Worm (Caenorhabditis elegans) whole organism, young adult: ENCODE measurements around the gene ttr-19.

ENCODE experiments used
- B0019.2 ChIP-seq: fragments of 200-800 bp; sonication (Bioruptor generic); conservative IDR thresholded peaks from 2 replicates; pipeline ENCODE4 v1.3.6; 2022; ENCODE audit warnings: missing genetic modification reagents, missing genetic modification characterization, missing compliant biosample characterization
- B0261.1 ChIP-seq: sonication (generic microtip); optimal IDR thresholded peaks from 2 replicates; lab custom pipeline; 2016; ENCODE audit warnings: mild to moderate bottlenecking, missing genetic modification characterization, moderate library complexity, missing compliant biosample characterization
- C06A6.2 ChIP-seq: fragments of 200-800 bp; sonication (Bioruptor generic); conservative IDR thresholded peaks from 2 replicates; pipeline ENCODE4 v1.3.6; 2022; ENCODE audit warnings: missing genetic modification characterization, missing compliant biosample characterization
- F22D6.2 ChIP-seq: sonication (generic microtip); optimal IDR thresholded peaks from 2 replicates; lab custom pipeline; 2016; ENCODE audit warnings: mild to moderate bottlenecking, missing genetic modification characterization, missing compliant biosample characterization
- F23B12.7 ChIP-seq: sonication (generic microtip); optimal IDR thresholded peaks from 2 replicates; lab custom pipeline; 2017; ENCODE audit warnings: missing genetic modification characterization, mild to moderate bottlenecking, missing compliant biosample characterization, antibody characterized with exemption, moderate library complexity; ENCODE audit not compliant: insufficient read depth
- F39B2.1 ChIP-seq: fragments of 200-800 bp; sonication (Bioruptor generic); IDR thresholded peaks from 2 replicates; pipeline ENCODE4 v1.3.6; 2022; ENCODE audit warnings: missing genetic modification reagents, missing genetic modification characterization, missing compliant biosample characterization
- F57A8.1 ChIP-seq: fragments of 200-800 bp; sonication (Bioruptor generic); optimal IDR thresholded peaks from 2 replicates; lab custom pipeline; 2018; ENCODE audit warnings: mild to moderate bottlenecking, missing genetic modification characterization, moderate library complexity, missing compliant biosample characterization
- F57C9.4 ChIP-seq: sonication (generic microtip); optimal IDR thresholded peaks from 2 replicates; lab custom pipeline; 2017; ENCODE audit warnings: mild to moderate bottlenecking, missing genetic modification characterization, missing compliant biosample characterization
- T07F8.4 ChIP-seq: sonication (generic microtip); optimal IDR thresholded peaks from 2 replicates; lab custom pipeline; 2016; ENCODE audit warnings: mild to moderate bottlenecking, missing genetic modification characterization, moderate library complexity, missing compliant biosample characterization
- Y56A3A.18 ChIP-seq: fragments of 200-800 bp; sonication (Bioruptor generic); IDR thresholded peaks from 2 replicates; pipeline ENCODE4 v1.3.6; 2022; ENCODE audit warnings: missing genetic modification reagents, missing genetic modification characterization, missing compliant biosample characterization
- Y79H2A.3 ChIP-seq: fragments of 200-800 bp; sonication (Bioruptor generic); conservative IDR thresholded peaks from 2 replicates; pipeline ENCODE4 v1.3.6; 2022; ENCODE audit warnings: missing genetic modification reagents, missing genetic modification characterization, missing compliant biosample characterization
- Y95B8A.8 ChIP-seq: fragments of 200-800 bp; sonication (Bioruptor generic); IDR thresholded peaks from 2 replicates; pipeline ENCODE4 v1.3.6; 2022; ENCODE audit warnings: missing genetic modification reagents, missing genetic modification characterization, missing compliant biosample characterization
- akir-1 ChIP-seq: fragments of 200-800 bp; sonication (Bioruptor generic); optimal IDR thresholded peaks from 2 replicates; lab custom pipeline; 2018; ENCODE audit warnings: mild to moderate bottlenecking, missing genetic modification characterization, moderate library complexity, missing compliant biosample characterization
- atf-7 ChIP-seq: sonication (generic microtip); optimal IDR thresholded peaks from 2 replicates; lab custom pipeline; 2017; ENCODE audit warnings: mild to moderate bottlenecking, missing genetic modification characterization, missing compliant biosample characterization
- attf-3 ChIP-seq: fragments of 200-800 bp; sonication (Bioruptor generic); conservative IDR thresholded peaks from 2 replicates; pipeline ENCODE4 v1.3.6; 2022; ENCODE audit warnings: missing genetic modification reagents, missing genetic modification characterization, missing compliant biosample characterization
- ccch-3 ChIP-seq: fragments of 200-800 bp; sonication (Bioruptor generic); optimal IDR thresholded peaks from 2 replicates; lab custom pipeline; 2018; ENCODE audit warnings: mild to moderate bottlenecking, missing genetic modification characterization, missing compliant biosample characterization
- cebp-2 ChIP-seq: fragments of 200-800 bp; sonication (Bioruptor generic); IDR thresholded peaks from 2 replicates; pipeline ENCODE4 v1.3.6; 2022; ENCODE audit warnings: missing genetic modification characterization, missing compliant biosample characterization
- ceh-27 ChIP-seq: fragments of 200-800 bp; sonication (Bioruptor generic); optimal IDR thresholded peaks from 2 replicates; lab custom pipeline; 2018; ENCODE audit warnings: mild to moderate bottlenecking, missing genetic modification characterization, moderate library complexity, missing compliant biosample characterization
- efl-1 ChIP-seq: fragments of 150-350 bp; optimal IDR thresholded peaks from 2 replicates; lab custom pipeline; 2014; ENCODE audit warnings: missing biosample characterization, missing genetic modification reagents, missing genetic modification characterization
- egl-18 ChIP-seq: fragments of 200-800 bp; sonication (Bioruptor generic); IDR thresholded peaks from 2 replicates; pipeline ENCODE4 v1.3.6; 2022; ENCODE audit warnings: missing genetic modification reagents, missing genetic modification characterization, missing compliant biosample characterization
- egl-44 ChIP-seq: fragments of 200-800 bp; sonication (Bioruptor generic); IDR thresholded peaks from 2 replicates; pipeline ENCODE4 v1.3.6; 2022; ENCODE audit warnings: missing genetic modification reagents, missing genetic modification characterization, missing compliant biosample characterization
- ekl-4 ChIP-seq: fragments of 200-800 bp; sonication (Bioruptor generic); IDR thresholded peaks from 2 replicates; pipeline ENCODE4 v1.3.6; 2022; ENCODE audit warnings: missing genetic modification reagents, missing genetic modification characterization, missing compliant biosample characterization
- ets-4 ChIP-seq: fragments of 200-800 bp; sonication (Bioruptor generic); optimal IDR thresholded peaks from 2 replicates; lab custom pipeline; 2018; ENCODE audit warnings: mild to moderate bottlenecking, missing genetic modification characterization, missing compliant biosample characterization
- hlh-12 ChIP-seq: sonication (generic microtip); optimal IDR thresholded peaks from 2 replicates; lab custom pipeline; 2016; ENCODE audit warnings: missing genetic modification characterization, missing compliant biosample characterization
- hmg-20 ChIP-seq: fragments of 200-800 bp; sonication (Bioruptor generic); IDR thresholded peaks from 2 replicates; pipeline ENCODE4 v1.3.6; 2022; ENCODE audit warnings: missing genetic modification reagents, missing genetic modification characterization, missing compliant biosample characterization
- lag-1 ChIP-seq: fragments of 200-800 bp; sonication (Bioruptor generic); IDR thresholded peaks from 2 replicates; pipeline ENCODE4 v1.3.6; 2022; ENCODE audit warnings: missing genetic modification reagents, missing genetic modification characterization, missing compliant biosample characterization
- let-526 ChIP-seq: fragments of 200-800 bp; sonication (Bioruptor generic); IDR thresholded peaks from 2 replicates; pipeline ENCODE4 v1.3.6; 2022; ENCODE audit warnings: missing genetic modification reagents, missing genetic modification characterization, missing compliant biosample characterization
- lin-40 ChIP-seq: sonication (generic microtip); optimal IDR thresholded peaks from 2 replicates; lab custom pipeline; 2016; ENCODE audit warnings: missing genetic modification characterization, mild to moderate bottlenecking, missing compliant biosample characterization, missing genotype, missing genetic modification reagents
- lin-54 ChIP-seq: fragments of 200-800 bp; sonication (Bioruptor generic); optimal IDR thresholded peaks from 2 replicates; lab custom pipeline; 2018; ENCODE audit warnings: mild to moderate bottlenecking, missing genetic modification characterization, missing compliant biosample characterization
- lsl-1 ChIP-seq: fragments of 200-800 bp; sonication (Bioruptor generic); optimal IDR thresholded peaks from 2 replicates; lab custom pipeline; 2018; ENCODE audit warnings: mild to moderate bottlenecking, missing genetic modification characterization, moderate library complexity, missing compliant biosample characterization
- madf-8 ChIP-seq: fragments of 200-800 bp; sonication (Bioruptor generic); conservative IDR thresholded peaks from 2 replicates; pipeline ENCODE4 v1.3.6; 2022; ENCODE audit warnings: missing genetic modification reagents, missing genetic modification characterization, missing compliant biosample characterization
- mcd-1 ChIP-seq: fragments of 200-800 bp; sonication (Bioruptor generic); IDR thresholded peaks from 2 replicates; pipeline ENCODE4 v1.3.6; 2022; ENCODE audit warnings: missing genetic modification reagents, missing genetic modification characterization, missing compliant biosample characterization
- mel-28 ChIP-seq: sonication (generic microtip); optimal IDR thresholded peaks from 2 replicates; lab custom pipeline; 2016; ENCODE audit warnings: borderline replicate concordance, mild to moderate bottlenecking, missing genetic modification characterization, missing compliant biosample characterization
- mes-4 ChIP-seq: sonication (generic microtip); optimal IDR thresholded peaks from 2 replicates; lab custom pipeline; 2016; ENCODE audit warnings: missing genotype, missing genetic modification characterization, missing compliant biosample characterization
- nhr-120 ChIP-seq: fragments of 200-800 bp; sonication (Bioruptor generic); IDR thresholded peaks from 2 replicates; pipeline ENCODE4 v1.3.6; 2022; ENCODE audit warnings: missing genetic modification characterization, missing compliant biosample characterization
- nhr-179 ChIP-seq: sonication (generic microtip); optimal IDR thresholded peaks from 2 replicates; lab custom pipeline; 2016; ENCODE audit warnings: mild to moderate bottlenecking, missing genetic modification characterization, missing compliant biosample characterization
- nhr-27 ChIP-seq: fragments of 200-800 bp; sonication (Bioruptor generic); optimal IDR thresholded peaks from 2 replicates; lab custom pipeline; 2018; ENCODE audit warnings: mild to moderate bottlenecking, missing genetic modification characterization, moderate library complexity, missing compliant biosample characterization
- pbrm-1 ChIP-seq: fragments of 200-800 bp; sonication (Bioruptor generic); IDR thresholded peaks from 2 replicates; pipeline ENCODE4 v1.3.6; 2022; ENCODE audit warnings: missing genetic modification reagents, missing genetic modification characterization, missing compliant biosample characterization
- repo-1 ChIP-seq: sonication (generic microtip); optimal IDR thresholded peaks from 2 replicates; lab custom pipeline; 2017; ENCODE audit warnings: mild to moderate bottlenecking, missing genetic modification characterization, missing compliant biosample characterization
- snpc-4 ChIP-seq, 5 experiments: fragments of 150-350 bp in 1 of 5; sonication (generic microtip) in 4 of 5; optimal IDR thresholded peaks; 2 replicates each; lab custom pipeline; 2014 to 2018; ENCODE audit warnings: missing genetic modification characterization in 5 of 5, missing biosample characterization in 3 of 5, antibody characterized with exemption in 2 of 5, mild to moderate bottlenecking in 2 of 5, missing compliant biosample characterization in 2 of 5, missing genotype in 2 of 5, moderate library complexity in 2 of 5, missing genetic modification reagents in 1 of 5
- ztf-25 ChIP-seq: fragments of 200-800 bp; sonication (Bioruptor generic); IDR thresholded peaks from 2 replicates; pipeline ENCODE4 v1.3.6; 2022; ENCODE audit warnings: missing genetic modification reagents, missing genetic modification characterization, missing compliant biosample characterization
- ztf-28 ChIP-seq: fragments of 200-800 bp; sonication (Bioruptor generic); IDR thresholded peaks from 2 replicates; pipeline ENCODE4 v1.3.6; 2022; ENCODE audit warnings: missing genetic modification reagents, missing genetic modification characterization, missing compliant biosample characterization
- ztf-3 ChIP-seq: fragments of 200-800 bp; sonication (Bioruptor generic); optimal IDR thresholded peaks from 2 replicates; lab custom pipeline; 2018; ENCODE audit warnings: mild to moderate bottlenecking, missing genetic modification characterization, missing compliant biosample characterization

The ttr-19 gene

ce11 chrV:10216724-10217123, 10.5 kb downstream of the ttr-19 start, which contains the start of gene ZK856.14:
TSS of gene ZK856.14 (plus strand) at chrV:10217024.
- TF ChIP-seq snpc-4 (GFP tag; optimal IDR thresholded peaks at IDR 0.05; lab: Kevin White, UChicago) (no peak), snpc-4 (tag; optimal IDR thresholded peaks at IDR 0.05; lab: Kevin White, UChicago) (no peak), C06A6.2 (GFP tag; lab: Robert Waterston, UW) (no peak), attf-3 (GFP tag; lab: Robert Waterston, UW) (no peak), B0261.1 (no peak), Y79H2A.3 (GFP tag; lab: Robert Waterston, UW) (no peak), nhr-179 (no peak), mel-28 (tag; lab: Kevin White, UChicago) (no peak), madf-8 (GFP tag; lab: Robert Waterston, UW) (no peak), ztf-3 (GFP tag; lab: Kevin White, UChicago) (no peak), lin-40 (tag; lab: Kevin White, UChicago) (no peak), F23B12.7 (tag; lab: Kevin White, UChicago) (no peak), atf-7 (tag; lab: Kevin White, UChicago) (no peak), cebp-2 (no peak), lag-1 (GFP tag; lab: Robert Waterston, UW) (no peak), hmg-20 (GFP tag; lab: Robert Waterston, UW) (no peak)

- peak; percentile 34 for TF ChIP-seq lsl-1 (GFP tag; lab: Kevin White, UChicago)
- TF ChIP-seq B0261.1: no peak
These were observed 14.6 kb downstream of the ttr-19 start, which contains the start of gene hpo-40 for ce11 chrV:10212627-10213026. TSS of gene hpo-40 (plus strand) at chrV:10212927.

- TF ChIP-seq hlh-12 (tag; lab: Kevin White, UChicago): no peak
- no peak for TF ChIP-seq mcd-1 (GFP tag; lab: Robert Waterston, UW)
- no peak for TF ChIP-seq repo-1
- no peak for TF ChIP-seq ztf-28 (GFP tag; lab: Robert Waterston, UW)
- TF ChIP-seq Y56A3A.18 (GFP tag; lab: Robert Waterston, UW): no peak
- no peak for TF ChIP-seq akir-1
- no peak for TF ChIP-seq efl-1
- no peak for TF ChIP-seq ets-4 (GFP tag; lab: Kevin White, UChicago)
- TF ChIP-seq F57C9.4 (tag; lab: Kevin White, UChicago): no peak
- TF ChIP-seq nhr-27 (tag; lab: Kevin White, UChicago): no peak
- TF ChIP-seq F57A8.1: no peak
- no peak for TF ChIP-seq pbrm-1
- no peak for TF ChIP-seq B0261.1
These were observed 15.2 kb downstream of the ttr-19 start, which contains the start of gene zhit-3 for ce11 chrV:10212027-10212426. TSS of gene zhit-3 (minus strand) at chrV:10212127.

ce11 chrV:10210244-10210643, 17.0 kb downstream of the ttr-19 start, which contains the start of gene tftc-3:
TSS of gene tftc-3 (minus strand) at chrV:10210344.
- TF ChIP-seq nhr-120 (GFP tag; lab: Robert Waterston, UW): no peak
- TF ChIP-seq nhr-179: no peak
- TF ChIP-seq madf-8 (GFP tag; lab: Robert Waterston, UW): no peak
- no peak for TF ChIP-seq ztf-25 (GFP tag; lab: Robert Waterston, UW)
- no peak for TF ChIP-seq lin-54
- no peak for TF ChIP-seq ccch-3
- no peak for TF ChIP-seq B0019.2 (GFP tag; lab: Robert Waterston, UW)
- no peak for TF ChIP-seq F22D6.2 (tag; lab: Kevin White, UChicago)
- no peak for TF ChIP-seq Y95B8A.8 (GFP tag; lab: Robert Waterston, UW)
- no peak for TF ChIP-seq ekl-4 (GFP tag; lab: Robert Waterston, UW)
- TF ChIP-seq egl-18: no peak
- TF ChIP-seq attf-3 (GFP tag; lab: Robert Waterston, UW): no peak
- no peak for TF ChIP-seq mes-4 (tag; lab: Kevin White, UChicago)
- TF ChIP-seq F57C9.4 (tag; lab: Kevin White, UChicago): no peak
- no peak for TF ChIP-seq egl-44 (GFP tag; lab: Robert Waterston, UW)
- TF ChIP-seq F39B2.1 (GFP tag; lab: Robert Waterston, UW): no peak
- TF ChIP-seq ztf-28 (GFP tag; lab: Robert Waterston, UW): no peak
- TF ChIP-seq T07F8.4 (tag; lab: Kevin White, UChicago): no peak
- no peak for TF ChIP-seq let-526
- no peak for TF ChIP-seq ceh-27 (GFP tag; lab: Kevin White, UChicago)
